Worm (Caenorhabditis elegans) whole organism, L4 larva: ENCODE measurements around the gene M04D8.8.

Source experiments
- mdl-1 ChIP-seq, 2 experiments: fragments of 150-350 bp in 1 of 2; sonication (generic microtip) in 1 of 2; optimal IDR thresholded peaks; 2 replicates each; lab custom pipeline; 2014 to 2017; ENCODE audit warnings: missing biosample characterization in 2 of 2, missing genetic modification characterization in 2 of 2
- nhr-237 ChIP-seq: sonication (generic microtip); optimal IDR thresholded peaks from 2 replicates; lab custom pipeline; 2017; ENCODE audit warnings: missing biosample characterization, missing genetic modification characterization

ce11 chrIII:10033213-10033612 lies 768 bp upstream of the M04D8.8 start, which contains the start of gene M04D8.5:
- TF ChIP-seq nhr-237 (tag; lab: Kevin White, UChicago) (no peak), mdl-1 (tag; optimal IDR thresholded peaks at IDR 0.05; lab: Kevin White, UChicago) (no peak)
